Worm (Caenorhabditis elegans) whole organism, young adult: ENCODE data around the gene M106.8.
A peak's percentile ranks its signal among the peaks of the same experiment; 100 is the strongest.

ENCODE experiments used
- C06A6.2 ChIP-seq: fragments of 200-800 bp; sonication (Bioruptor generic); conservative IDR thresholded peaks from 2 replicates; pipeline ENCODE4 v1.3.6; 2022; ENCODE audit warnings: missing genetic modification characterization, missing compliant biosample characterization
- C17E4.6 ChIP-seq: fragments of 200-800 bp; sonication (Bioruptor generic); IDR thresholded peaks from 2 replicates; pipeline ENCODE4 v1.3.6; 2022; ENCODE audit warnings: missing genetic modification reagents, missing genetic modification characterization, missing compliant biosample characterization
- F10E7.11 ChIP-seq: sonication (generic microtip); optimal IDR thresholded peaks from 2 replicates; lab custom pipeline; 2017; ENCODE audit warnings: mild to moderate bottlenecking, missing genetic modification characterization, moderate library complexity, missing compliant biosample characterization
- F49E8.2 ChIP-seq: sonication (generic microtip); optimal IDR thresholded peaks from 3 replicates; lab custom pipeline; 2017; ENCODE audit warnings: missing genetic modification characterization, mild to moderate bottlenecking, missing compliant biosample characterization, antibody characterized with exemption, moderate library complexity; ENCODE audit not compliant: insufficient read depth
- F52B5.7 ChIP-seq: sonication (generic microtip); optimal IDR thresholded peaks from 2 replicates; lab custom pipeline; 2016; ENCODE audit warnings: mild to moderate bottlenecking, missing genetic modification characterization, missing compliant biosample characterization
- K11D2.4 ChIP-seq: fragments of 200-800 bp; sonication (Bioruptor generic); IDR thresholded peaks from 2 replicates; pipeline ENCODE4 v1.3.6; 2022; ENCODE audit warnings: missing genetic modification reagents, missing genetic modification characterization, missing compliant biosample characterization
- Y53G8AR.9 ChIP-seq: fragments of 200-800 bp; sonication (Bioruptor generic); conservative IDR thresholded peaks from 2 replicates; pipeline ENCODE4 v1.3.6; 2022; ENCODE audit warnings: missing genetic modification reagents, missing genetic modification characterization, missing compliant biosample characterization
- Y79H2A.3 ChIP-seq: fragments of 200-800 bp; sonication (Bioruptor generic); conservative IDR thresholded peaks from 2 replicates; pipeline ENCODE4 v1.3.6; 2022; ENCODE audit warnings: missing genetic modification reagents, missing genetic modification characterization, missing compliant biosample characterization
- akir-1 ChIP-seq: fragments of 200-800 bp; sonication (Bioruptor generic); optimal IDR thresholded peaks from 2 replicates; lab custom pipeline; 2018; ENCODE audit warnings: mild to moderate bottlenecking, missing genetic modification characterization, moderate library complexity, missing compliant biosample characterization
- aptf-2 ChIP-seq: fragments of 200-800 bp; sonication (Bioruptor generic); conservative IDR thresholded peaks from 2 replicates; pipeline ENCODE4 v1.3.6; 2022; ENCODE audit warnings: missing genetic modification reagents, missing genetic modification characterization, missing compliant biosample characterization
- aptf-3 ChIP-seq: fragments of 200-800 bp; sonication (Bioruptor generic); IDR thresholded peaks from 2 replicates; pipeline ENCODE4 v1.3.6; 2022; ENCODE audit warnings: missing genetic modification characterization, missing compliant biosample characterization
- atf-7 ChIP-seq: sonication (generic microtip); optimal IDR thresholded peaks from 2 replicates; lab custom pipeline; 2017; ENCODE audit warnings: mild to moderate bottlenecking, missing genetic modification characterization, missing compliant biosample characterization
- bed-2 ChIP-seq: fragments of 200-800 bp; sonication (Bioruptor generic); IDR thresholded peaks from 2 replicates; pipeline ENCODE4 v1.3.6; 2022; ENCODE audit warnings: missing genetic modification reagents, missing genetic modification characterization, missing compliant biosample characterization
- ccch-3 ChIP-seq: fragments of 200-800 bp; sonication (Bioruptor generic); optimal IDR thresholded peaks from 2 replicates; lab custom pipeline; 2018; ENCODE audit warnings: mild to moderate bottlenecking, missing genetic modification characterization, missing compliant biosample characterization
- ceh-91 ChIP-seq: fragments of 200-800 bp; sonication (Bioruptor generic); IDR thresholded peaks from 2 replicates; pipeline ENCODE4 v1.3.6; 2022; ENCODE audit warnings: missing genetic modification reagents, missing genetic modification characterization, missing compliant biosample characterization
- chd-7 ChIP-seq: sonication (generic microtip); optimal IDR thresholded peaks from 2 replicates; lab custom pipeline; 2016; ENCODE audit warnings: mild to moderate bottlenecking, missing genetic modification characterization, moderate library complexity, missing compliant biosample characterization
- dpl-1 ChIP-seq: fragments of 150-350 bp; optimal IDR thresholded peaks from 2 replicates; lab custom pipeline; 2014; ENCODE audit warnings: missing biosample characterization, missing genetic modification reagents, missing genetic modification characterization
- efl-1 ChIP-seq: fragments of 150-350 bp; optimal IDR thresholded peaks from 2 replicates; lab custom pipeline; 2014; ENCODE audit warnings: missing biosample characterization, missing genetic modification reagents, missing genetic modification characterization
- egl-18 ChIP-seq: fragments of 200-800 bp; sonication (Bioruptor generic); IDR thresholded peaks from 2 replicates; pipeline ENCODE4 v1.3.6; 2022; ENCODE audit warnings: missing genetic modification reagents, missing genetic modification characterization, missing compliant biosample characterization
- egrh-3 ChIP-seq: fragments of 200-800 bp; sonication (Bioruptor generic); IDR thresholded peaks from 2 replicates; pipeline ENCODE4 v1.3.6; 2022; ENCODE audit warnings: missing genetic modification reagents, missing genetic modification characterization, missing compliant biosample characterization
- ekl-4 ChIP-seq: fragments of 200-800 bp; sonication (Bioruptor generic); IDR thresholded peaks from 2 replicates; pipeline ENCODE4 v1.3.6; 2022; ENCODE audit warnings: missing genetic modification reagents, missing genetic modification characterization, missing compliant biosample characterization
- ets-4 ChIP-seq: fragments of 200-800 bp; sonication (Bioruptor generic); optimal IDR thresholded peaks from 2 replicates; lab custom pipeline; 2018; ENCODE audit warnings: mild to moderate bottlenecking, missing genetic modification characterization, missing compliant biosample characterization
- fkh-3 ChIP-seq: sonication (generic microtip); optimal IDR thresholded peaks from 2 replicates; lab custom pipeline; 2016; ENCODE audit warnings: mild to moderate bottlenecking, missing genetic modification characterization, missing compliant biosample characterization
- hlh-26 ChIP-seq: fragments of 200-800 bp; sonication (Bioruptor generic); conservative IDR thresholded peaks from 2 replicates; pipeline ENCODE4 v1.3.6; 2022; ENCODE audit warnings: missing genetic modification reagents, missing genetic modification characterization, missing compliant biosample characterization
- hsf-1 ChIP-seq: fragments of 200-800 bp; sonication (Bioruptor generic); IDR thresholded peaks from 2 replicates; pipeline ENCODE4 v1.3.6; 2022; ENCODE audit warnings: missing genetic modification reagents, missing genetic modification characterization, missing compliant biosample characterization
- lag-1 ChIP-seq: fragments of 200-800 bp; sonication (Bioruptor generic); IDR thresholded peaks from 2 replicates; pipeline ENCODE4 v1.3.6; 2022; ENCODE audit warnings: missing genetic modification reagents, missing genetic modification characterization, missing compliant biosample characterization
- let-526 ChIP-seq: fragments of 200-800 bp; sonication (Bioruptor generic); IDR thresholded peaks from 2 replicates; pipeline ENCODE4 v1.3.6; 2022; ENCODE audit warnings: missing genetic modification reagents, missing genetic modification characterization, missing compliant biosample characterization
- lin-26 ChIP-seq: fragments of 200-800 bp; sonication (Bioruptor generic); IDR thresholded peaks from 2 replicates; pipeline ENCODE4 v1.3.6; 2022; ENCODE audit warnings: missing genetic modification reagents, missing genetic modification characterization, missing compliant biosample characterization
- lin-35 ChIP-seq, 3 experiments: fragments of 150-350 bp in 2 of 3; sonication (generic microtip) in 1 of 3; optimal IDR thresholded peaks; 2 replicates each; lab custom pipeline; 2014 to 2018; ENCODE audit warnings: missing biosample characterization in 3 of 3, missing genetic modification characterization in 3 of 3, missing genetic modification reagents in 3 of 3
- madf-10 ChIP-seq: sonication (generic microtip); optimal IDR thresholded peaks from 2 replicates; lab custom pipeline; 2016; ENCODE audit warnings: mild to moderate bottlenecking, missing genetic modification characterization, missing compliant biosample characterization
- madf-6 ChIP-seq: fragments of 200-800 bp; sonication (Bioruptor generic); IDR thresholded peaks from 2 replicates; pipeline ENCODE4 v1.3.6; 2022; ENCODE audit warnings: missing genetic modification reagents, missing genetic modification characterization, missing compliant biosample characterization
- mcd-1 ChIP-seq: fragments of 200-800 bp; sonication (Bioruptor generic); IDR thresholded peaks from 2 replicates; pipeline ENCODE4 v1.3.6; 2022; ENCODE audit warnings: missing genetic modification reagents, missing genetic modification characterization, missing compliant biosample characterization
- nfya-1 ChIP-seq: sonication (generic microtip); optimal IDR thresholded peaks from 2 replicates; lab custom pipeline; 2017; ENCODE audit warnings: antibody characterized with exemption, missing compliant biosample characterization, missing genetic modification characterization, borderline replicate concordance; ENCODE audit not compliant: insufficient read depth
- nhr-27 ChIP-seq: fragments of 200-800 bp; sonication (Bioruptor generic); optimal IDR thresholded peaks from 2 replicates; lab custom pipeline; 2018; ENCODE audit warnings: mild to moderate bottlenecking, missing genetic modification characterization, moderate library complexity, missing compliant biosample characterization
- nhr-90 ChIP-seq: sonication (generic microtip); optimal IDR thresholded peaks from 2 replicates; lab custom pipeline; 2016; ENCODE audit warnings: missing genotype, mild to moderate bottlenecking, missing genetic modification characterization, missing compliant biosample characterization
- rec-8 ChIP-seq, 2 experiments: sonication (generic microtip); optimal IDR thresholded peaks; 2 replicates each; lab custom pipeline; 2016; ENCODE audit warnings: mild to moderate bottlenecking in 2 of 2, missing genetic modification characterization in 2 of 2, missing genetic modification reagents in 2 of 2, missing genotype in 2 of 2, missing biosample characterization in 1 of 2, missing compliant biosample characterization in 1 of 2, moderate library complexity in 1 of 2
- rpc-1 ChIP-seq, 2 experiments: fragments of 150-350 bp in 1 of 2; sonication (generic microtip) in 1 of 2; optimal IDR thresholded peaks; 2 replicates each; lab custom pipeline; 2014 to 2018; ENCODE audit warnings: missing biosample characterization in 1 of 2, missing genetic modification characterization in 1 of 2, missing genetic modification reagents in 1 of 2, missing genotype in 1 of 2
- sea-2 ChIP-seq: fragments of 200-800 bp; sonication (Bioruptor generic); IDR thresholded peaks from 2 replicates; pipeline ENCODE4 v1.3.6; 2022; ENCODE audit warnings: missing genetic modification characterization, missing compliant biosample characterization
- snpc-1.3 ChIP-seq: sonication (generic microtip); optimal IDR thresholded peaks from 2 replicates; lab custom pipeline; 2017; ENCODE audit warnings: missing genetic modification characterization, mild to moderate bottlenecking, missing compliant biosample characterization, antibody characterized with exemption, moderate library complexity, missing genotype, missing genetic modification reagents; ENCODE audit not compliant: insufficient read depth
- snpc-4 ChIP-seq, 5 experiments: fragments of 150-350 bp in 1 of 5; sonication (generic microtip) in 4 of 5; optimal IDR thresholded peaks; 2 replicates each; lab custom pipeline; 2014 to 2018; ENCODE audit warnings: missing genetic modification characterization in 5 of 5, missing biosample characterization in 3 of 5, antibody characterized with exemption in 2 of 5, mild to moderate bottlenecking in 2 of 5, missing compliant biosample characterization in 2 of 5, missing genotype in 2 of 5, moderate library complexity in 2 of 5, missing genetic modification reagents in 1 of 5
- tlf-1 ChIP-seq: fragments of 200-800 bp; sonication (Bioruptor generic); optimal IDR thresholded peaks from 2 replicates; lab custom pipeline; 2018; ENCODE audit warnings: mild to moderate bottlenecking, missing genetic modification characterization, missing compliant biosample characterization
- unc-130 ChIP-seq: sonication (generic microtip); optimal IDR thresholded peaks from 2 replicates; lab custom pipeline; 2016; ENCODE audit warnings: missing genetic modification reagents, missing genetic modification characterization, missing compliant biosample characterization
- zim-3 ChIP-seq: sonication (generic microtip); optimal IDR thresholded peaks from 2 replicates; lab custom pipeline; 2017; ENCODE audit warnings: mild to moderate bottlenecking, missing genetic modification characterization, moderate library complexity, missing compliant biosample characterization
- ztf-18 ChIP-seq: sonication (generic microtip); optimal IDR thresholded peaks from 2 replicates; lab custom pipeline; 2016; ENCODE audit warnings: missing genotype, mild to moderate bottlenecking, missing genetic modification characterization, missing compliant biosample characterization
- ztf-3 ChIP-seq: fragments of 200-800 bp; sonication (Bioruptor generic); optimal IDR thresholded peaks from 2 replicates; lab custom pipeline; 2018; ENCODE audit warnings: mild to moderate bottlenecking, missing genetic modification characterization, missing compliant biosample characterization
- ztf-6 ChIP-seq: fragments of 200-800 bp; sonication (Bioruptor generic); IDR thresholded peaks from 2 replicates; pipeline ENCODE4 v1.3.6; 2022; ENCODE audit warnings: missing genetic modification reagents, missing genetic modification characterization, missing compliant biosample characterization

The M106.8 gene

DNA sequence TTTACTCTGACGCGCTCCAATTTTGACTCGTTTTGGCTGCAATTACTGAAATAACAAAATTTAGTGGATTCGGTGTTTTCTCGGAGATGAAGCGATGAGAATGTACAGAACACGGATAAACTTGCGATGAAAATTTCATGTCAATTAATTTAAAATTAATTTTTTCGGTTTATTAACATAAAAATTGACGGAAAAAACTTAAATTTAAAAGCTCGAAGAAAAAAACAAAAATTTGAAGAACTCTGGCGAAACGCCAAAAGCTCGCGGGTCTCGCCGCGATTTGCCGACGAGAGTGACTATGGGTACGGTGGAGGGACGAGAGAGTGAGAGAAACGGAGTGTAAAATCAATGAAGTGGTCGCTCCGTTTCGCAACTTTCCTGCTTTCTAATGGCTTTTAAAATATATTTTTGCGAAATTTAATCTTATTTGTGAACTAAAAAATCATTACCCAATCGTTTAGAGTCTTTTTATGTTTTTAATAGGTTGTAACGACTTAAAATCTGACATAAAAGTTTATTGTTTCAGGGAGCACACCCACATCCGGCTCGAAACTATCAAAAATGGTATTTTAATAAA, 25.3 kb upstream of the M106.8 start, which contains the start of the genes gmps-1 and cap-2 (continued):
- peak; percentile 93 for TF ChIP-seq C06A6.2 (GFP tag; lab: Robert Waterston, UW)
- TF ChIP-seq ccch-3 (GFP tag; lab: Kevin White, UChicago), result no peak
- peak; percentile 49 for TF ChIP-seq snpc-4 (GFP tag; optimal IDR thresholded peaks at IDR 0.05; lab: Kevin White, UChicago)
- peak; percentile 2 to 87 (median 48) for TF ChIP-seq snpc-4 (tag; optimal IDR thresholded peaks at IDR 0.05; lab: Kevin White, UChicago)
- TF ChIP-seq efl-1 (GFP tag; lab: Kevin White, UChicago), result peak; percentile 45
- peak; percentile 75 for TF ChIP-seq snpc-1.3
- TF ChIP-seq rpc-1 (optimal IDR thresholded peaks at IDR 0.05; lab: Kevin White, UChicago), result peak; percentile 27
- no peak for TF ChIP-seq rpc-1 (tag; optimal IDR thresholded peaks at IDR 0.05; lab: Kevin White, UChicago)
- TF ChIP-seq nhr-90 (tag; lab: Kevin White, UChicago), result peak; percentile 19
- TF ChIP-seq lin-26 (GFP tag; lab: Robert Waterston, UW), result peak; percentile 76
- peak; percentile 96 for TF ChIP-seq mcd-1
- TF ChIP-seq fkh-3, result no peak
- no peak; the same call in 1 of the 2 replicates for TF ChIP-seq aptf-2 (GFP tag; lab: Robert Waterston, UW)
- TF ChIP-seq dpl-1 (GFP tag; lab: Kevin White, UChicago), result peak; percentile 56
- TF ChIP-seq atf-7 (tag; lab: Kevin White, UChicago), result peak; percentile 92
- TF ChIP-seq sea-2 (GFP tag; lab: Robert Waterston, UW), result no peak
- peak; percentile 88; the same call in 1 of the 2 replicates for TF ChIP-seq lag-1
- peak; percentile 85 for TF ChIP-seq F49E8.2 (tag; lab: Kevin White, UChicago)
- peak; percentile 71 for TF ChIP-seq ztf-18 (tag; lab: Kevin White, UChicago)
- TF ChIP-seq zim-3, result no peak
- TF ChIP-seq bed-2 (GFP tag; lab: Robert Waterston, UW), result no peak
- peak; percentile 96 for TF ChIP-seq ekl-4
- peak; percentile 54 for TF ChIP-seq F10E7.11 (tag; lab: Kevin White, UChicago)
- peak; percentile 80 for TF ChIP-seq hsf-1
- TF ChIP-seq nhr-27 (tag; lab: Kevin White, UChicago), result no peak
- no peak for TF ChIP-seq hlh-26 (GFP tag; lab: Robert Waterston, UW)
- no peak for TF ChIP-seq akir-1 (GFP tag; lab: Kevin White, UChicago)
- peak; percentile 15 to 96 (median 75) for TF ChIP-seq lin-35 (GFP tag; optimal IDR thresholded peaks at IDR 0.05; lab: Kevin White, UChicago)
- TF ChIP-seq nfya-1 (tag; lab: Kevin White, UChicago), result no peak
- TF ChIP-seq let-526 (GFP tag; lab: Robert Waterston, UW), result peak; percentile 92
- TF ChIP-seq egrh-3 (GFP tag; lab: Robert Waterston, UW), result peak; percentile 51
- TF ChIP-seq ceh-91 (GFP tag; lab: Robert Waterston, UW), result peak; percentile 82
- TF ChIP-seq chd-7, result peak; percentile 89
- no peak for TF ChIP-seq aptf-3 (GFP tag; lab: Robert Waterston, UW)
- TF ChIP-seq C17E4.6 (GFP tag; lab: Robert Waterston, UW), result peak; percentile 92
- no peak for TF ChIP-seq Y79H2A.3 (GFP tag; lab: Robert Waterston, UW)
- peak; percentile 96 for TF ChIP-seq K11D2.4 (GFP tag; lab: Robert Waterston, UW)
- peak; percentile 83 for TF ChIP-seq egl-18 (GFP tag; lab: Robert Waterston, UW)
- peak; percentile 95 for TF ChIP-seq tlf-1 (GFP tag; lab: Kevin White, UChicago)
- TF ChIP-seq Y53G8AR.9, result peak; percentile 98
- peak in 1 of 2 experiments; percentile 59 for TF ChIP-seq rec-8 (tag; optimal IDR thresholded peaks at IDR 0.05; lab: Kevin White, UChicago)
- peak; percentile 52 for TF ChIP-seq unc-130
- no peak for TF ChIP-seq ets-4 (GFP tag; lab: Kevin White, UChicago)
- TF ChIP-seq ztf-6, result peak; percentile 55; the same call in 1 of the 2 replicates
- TF ChIP-seq madf-10, result peak; percentile 79
- TF ChIP-seq F52B5.7 (tag; lab: Kevin White, UChicago), result peak; percentile 43
- TF ChIP-seq ztf-3 (GFP tag; lab: Kevin White, UChicago), result peak; percentile 45
- TF ChIP-seq madf-6 (GFP tag; lab: Robert Waterston, UW), result peak; percentile 93
